Fruit fly (Drosophila melanogaster): Measurements from ENCODE around the gene Ldaf1.
A peak's percentile ranks its signal among the peaks of the same experiment; 100 is the strongest.

DNA sequence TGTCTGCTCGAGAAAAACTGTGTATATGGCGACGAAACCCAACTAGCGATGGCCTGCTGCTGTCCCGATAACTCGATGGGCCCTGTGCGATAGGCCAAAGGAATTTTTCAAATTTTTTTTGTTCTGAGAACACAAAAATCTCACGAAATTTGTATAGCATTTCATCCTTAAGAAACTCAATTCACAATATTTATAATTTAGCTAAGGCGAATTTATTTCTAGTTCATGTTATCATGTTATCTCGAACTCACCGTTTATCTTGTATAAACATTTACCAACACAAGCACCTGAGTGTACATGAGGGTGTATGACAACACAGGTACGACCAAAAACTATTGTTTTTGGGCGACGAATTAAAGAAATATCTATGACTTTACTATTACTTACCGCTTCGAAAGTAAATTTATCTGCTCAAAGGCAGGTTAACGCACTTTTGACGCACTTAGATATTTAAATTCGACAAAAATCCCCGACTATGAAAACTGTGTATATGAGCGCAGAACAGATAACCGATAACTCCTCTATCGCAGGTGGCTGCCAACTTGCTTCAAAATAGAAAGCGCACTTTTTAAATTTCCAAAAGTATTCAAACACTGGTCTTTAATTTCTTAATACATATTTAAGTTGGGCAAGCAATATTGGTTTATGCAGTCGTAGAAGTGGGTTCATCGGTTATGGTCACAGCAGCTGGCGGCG, 1.4 kb downstream of the Ldaf1 start, which contains the start of gene arm:
- TF ChIP-seq fkh (GFP tag; optimal IDR thresholded peaks at IDR 0.05) (peak; percentile 36), CG11762 (GFP tag; optimal IDR thresholded peaks at IDR 0.05; ENCODE audit: insufficient read depth) (no peak), svp (GFP tag) (peak; percentile 75), Sox14 (GFP tag; optimal IDR thresholded peaks at IDR 0.05) (no peak), Blimp-1 (GFP tag; optimal IDR thresholded peaks at IDR 0.05) (no peak), achi (GFP tag; optimal IDR thresholded peaks at IDR 0.05) (peak; percentile 23)
